Worm (Caenorhabditis elegans): Measurements from ENCODE around the gene srh-284.

DNA sequence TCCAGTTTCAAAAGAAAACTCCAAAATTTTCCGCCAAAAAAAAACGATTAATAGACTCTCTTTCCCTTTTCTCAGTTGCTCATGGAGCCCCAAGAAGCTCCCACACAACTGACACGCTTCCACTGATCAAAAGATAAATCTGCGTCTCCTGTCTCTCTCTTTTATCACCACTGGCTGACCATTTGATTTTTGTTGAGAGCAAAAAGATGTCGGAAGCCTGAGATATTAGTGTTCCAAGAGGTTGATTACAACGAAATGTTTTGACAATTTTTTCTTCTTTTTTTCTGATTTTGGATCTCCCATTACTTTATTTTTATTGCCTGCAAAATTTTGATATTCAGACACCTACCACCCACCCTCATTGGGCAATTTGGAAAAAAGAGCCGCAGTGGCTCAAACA lies 34.8 kb upstream of the srh-284 start, which contains the start of gene twk-42:
- TF ChIP-seq elt-1 (tag; optimal IDR thresholded peaks at IDR 0.05) = no peak
- TF ChIP-seq ztf-11 (tag; optimal IDR thresholded peaks at IDR 0.05) = no peak
